1 fruit fly cellular context compared by ENCODE assay signal in the genomic region with DNA sequence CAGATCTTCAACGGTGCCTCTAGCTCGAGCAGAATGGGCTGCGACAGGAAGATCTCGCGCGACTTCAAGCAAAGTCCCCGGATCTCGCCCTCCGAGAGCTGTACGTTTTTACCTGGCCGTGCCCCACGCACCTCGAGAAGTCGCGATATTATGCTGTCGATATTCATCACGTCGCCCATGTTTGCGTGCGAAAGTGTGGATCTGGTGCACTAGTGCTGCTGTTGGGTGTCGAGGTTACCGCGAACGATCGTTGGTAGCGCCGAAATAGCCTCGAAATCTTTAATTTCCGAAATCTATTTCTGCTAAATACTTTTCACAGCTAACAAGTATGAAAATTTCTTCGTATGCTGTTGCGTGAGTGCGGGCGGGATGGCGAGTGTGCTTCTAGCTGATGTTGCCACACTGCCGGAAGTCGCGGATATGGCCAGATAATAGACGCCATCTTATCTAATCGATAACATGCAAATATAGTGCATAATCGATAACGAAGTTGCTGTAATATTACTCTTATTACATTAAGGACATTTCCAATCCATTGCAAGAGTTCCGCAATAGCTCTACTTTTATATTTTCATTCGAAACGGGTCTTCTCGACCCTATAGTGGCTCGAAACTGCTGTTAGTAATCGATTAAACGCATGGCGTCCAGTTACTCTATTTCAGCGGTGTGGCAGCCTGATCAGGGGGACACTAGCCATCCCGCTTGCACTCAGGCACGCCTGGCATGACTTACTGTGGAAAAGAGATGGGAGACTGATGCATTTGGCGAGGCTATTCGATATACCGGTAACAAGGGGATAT.
A peak's percentile ranks its signal among the peaks of the same experiment; 100 is the strongest.
TF ChIP-seq lines count a peak whose summit lies in the region.

A gene (minus strand): TSS at position 408 of the 800 bp plus-strand sequence.

TF ChIP-seq in whole organism, embryonic, 481 proteins besides CTCF, POLR2A, EP300 and RAD21 (continued from another document):
- TF ChIP-seq bbx (GFP tag; IDR thresholded peaks at IDR 0.05; lab: Robert Waterston, UW; ENCODE audit: partially characterized antibody) (no peak), Bgb (GFP tag; IDR thresholded peaks at IDR 0.05; lab: Robert Waterston, UW; ENCODE audit: partially characterized antibody) (no peak), CG3726 (GFP tag; IDR thresholded peaks at IDR 0.05; lab: Robert Waterston, UW) (no peak), eve (GFP tag; optimal IDR thresholded peaks at IDR 0.05; lab: Kevin White, UChicago) (no peak), MTF-1 (GFP tag; optimal IDR thresholded peaks at IDR 0.05; lab: Kevin White, UChicago; ENCODE audit: borderline replicate concordance) (no peak), croc (GFP tag; conservative IDR thresholded peaks at IDR 0.05; lab: Robert Waterston, UW) (no peak), CG7372 (GFP tag; IDR thresholded peaks at IDR 0.05; lab: Robert Waterston, UW) (no peak), zen (tag; optimal IDR thresholded peaks at IDR 0.05; lab: Kevin White, UChicago) (peak; percentile 38), crc (GFP tag; optimal IDR thresholded peaks at IDR 0.05; lab: Kevin White, UChicago) (no peak), chn (GFP tag; optimal IDR thresholded peaks at IDR 0.05; lab: Kevin White, UChicago) (no peak), cwo (GFP tag; optimal IDR thresholded peaks at IDR 0.05; lab: Kevin White, UChicago) (no peak), dimm (GFP tag; IDR thresholded peaks at IDR 0.05; lab: Robert Waterston, UW) (no peak), abd-A (tag; optimal IDR thresholded peaks at IDR 0.05; lab: Kevin White, UChicago) (no peak), ara (GFP tag; IDR thresholded peaks at IDR 0.05; lab: Robert Waterston, UW) (no peak), Bdp1 (GFP tag; optimal IDR thresholded peaks at IDR 0.05; lab: Kevin White, UChicago) (no peak), CG10321 (GFP tag; IDR thresholded peaks at IDR 0.05; lab: Robert Waterston, UW) (peak; percentile 91), sd (tag; optimal IDR thresholded peaks at IDR 0.05; lab: Kevin White, UChicago) (no peak), sna (GFP tag; IDR thresholded peaks at IDR 0.05; lab: Robert Waterston, UW; ENCODE audit: partially characterized antibody) (no peak), mirr (GFP tag; optimal IDR thresholded peaks at IDR 0.05; lab: Kevin White, UChicago) (peak; percentile 2), vnd (GFP tag; IDR thresholded peaks at IDR 0.05; lab: Robert Waterston, UW; ENCODE audit: partially characterized antibody) (peak; percentile 56; the same call in 2 of the 3 replicates), fd3F (GFP tag; optimal IDR thresholded peaks at IDR 0.05; lab: Kevin White, UChicago) (no peak), klu (GFP tag; IDR thresholded peaks at IDR 0.05; lab: Robert Waterston, UW) (no peak), cg (GFP tag; optimal IDR thresholded peaks at IDR 0.05; lab: Kevin White, UChicago) (no peak), CG14860 (GFP tag; IDR thresholded peaks at IDR 0.05; lab: Robert Waterston, UW; ENCODE audit: partially characterized antibody) (no peak), gt (GFP tag; IDR thresholded peaks at IDR 0.05; lab: Robert Waterston, UW) (no peak), slou (GFP tag; optimal IDR thresholded peaks at IDR 0.05; lab: Kevin White, UChicago) (no peak), tx (GFP tag; optimal IDR thresholded peaks at IDR 0.05; lab: Kevin White, UChicago) (no peak), CG14965 (GFP tag; optimal IDR thresholded peaks at IDR 0.05; lab: Kevin White, UChicago; ENCODE audit: borderline replicate concordance) (no peak), slbo (GFP tag; IDR thresholded peaks at IDR 0.05; lab: Robert Waterston, UW) (no peak), CG12942 (GFP tag; optimal IDR thresholded peaks at IDR 0.05; lab: Kevin White, UChicago) (no peak), CG14014 (GFP tag; IDR thresholded peaks at IDR 0.05; lab: Robert Waterston, UW) (no peak), HmgZ (tag; optimal IDR thresholded peaks at IDR 0.05; lab: Kevin White, UChicago) (peak; percentile 37), CHES-1-like (GFP tag; optimal IDR thresholded peaks at IDR 0.05; lab: Kevin White, UChicago) (no peak)
